Fruit fly (Drosophila melanogaster) whole organism, embryonic: ENCODE results near the gene gammaTub37C.

Experiments used
- Adf1 ChIP-seq: fragments of 200-800 bp; sonication (Bioruptor generic); IDR thresholded peaks from 2 replicates; pipeline ENCODE4 v1.3.6; 2022; ENCODE audit warnings: missing biosample characterization, missing genetic modification characterization
- CG10209 ChIP-seq: fragments of 200-800 bp; sonication (Bioruptor generic); optimal IDR thresholded peaks from 3 replicates; lab custom pipeline; 2017; ENCODE audit warnings: missing biosample characterization, mild to moderate bottlenecking, missing genetic modification characterization, missing genetic modification reagents
- CG10366 ChIP-seq: fragments of 200-800 bp; sonication (Bioruptor generic); IDR thresholded peaks from 2 replicates; pipeline ENCODE4 v1.3.6; 2022; ENCODE audit warnings: missing biosample characterization, missing genetic modification characterization
- CG10431 ChIP-seq: fragments of 200-800 bp; sonication (Bioruptor generic); optimal IDR thresholded peaks from 3 replicates; lab custom pipeline; 2018; ENCODE audit warnings: missing biosample characterization, mild to moderate bottlenecking, missing genetic modification characterization
- CG11695 ChIP-seq: fragments of 200-800 bp; sonication (Bioruptor generic); IDR thresholded peaks from 3 replicates; pipeline ENCODE4 v1.3.6; 2022; ENCODE audit warnings: missing biosample characterization, missing genetic modification characterization
- CG14710 ChIP-seq: fragments of 200-800 bp; sonication (Bioruptor generic); optimal IDR thresholded peaks from 3 replicates; lab custom pipeline; 2019; ENCODE audit warnings: missing biosample characterization, mild to moderate bottlenecking, missing genetic modification characterization, moderate library complexity
- CG15479 ChIP-seq: fragments of 200-800 bp; sonication (Bioruptor generic); optimal IDR thresholded peaks from 3 replicates; lab custom pipeline; 2019; ENCODE audit warnings: missing biosample characterization, mild to moderate bottlenecking, missing genetic modification characterization, moderate library complexity
- CG1603 ChIP-seq: fragments of 200-800 bp; sonication (Bioruptor generic); optimal IDR thresholded peaks from 2 replicates; lab custom pipeline; 2019; ENCODE audit warnings: missing biosample characterization, mild to moderate bottlenecking, missing genetic modification characterization, moderate library complexity
- CG17829 ChIP-seq: fragments of 200-800 bp; optimal IDR thresholded peaks from 2 replicates; lab custom pipeline; 2019; ENCODE audit warnings: missing biosample characterization, mild to moderate bottlenecking, missing genetic modification characterization, moderate library complexity
- CG17912 ChIP-seq: fragments of 200-800 bp; sonication (Bioruptor generic); optimal IDR thresholded peaks from 2 replicates; lab custom pipeline; 2018; ENCODE audit warnings: missing biosample characterization, mild to moderate bottlenecking, missing genetic modification characterization
- CG1792 ChIP-seq: fragments of 200-800 bp; sonication (Bioruptor generic); optimal IDR thresholded peaks from 2 replicates; lab custom pipeline; 2016; ENCODE audit warnings: missing biosample characterization, missing genetic modification characterization
- CG2120 ChIP-seq: fragments of 200-800 bp; sonication (Bioruptor generic); optimal IDR thresholded peaks from 3 replicates; lab custom pipeline; 2016; ENCODE audit warnings: missing biosample characterization, missing genetic modification characterization
- CG30403 ChIP-seq: fragments of 200-800 bp; sonication (Bioruptor generic); optimal IDR thresholded peaks from 3 replicates; lab custom pipeline; 2016; ENCODE audit warnings: missing biosample characterization, missing genetic modification characterization
- CG31441 ChIP-seq: fragments of 200-800 bp; sonication (Bioruptor generic); IDR thresholded peaks from 2 replicates; pipeline ENCODE4 v1.3.6; 2022; ENCODE audit warnings: missing biosample characterization, missing genetic modification characterization
- CG3847 ChIP-seq: fragments of 200-800 bp; sonication (Bioruptor generic); IDR thresholded peaks from 2 replicates; pipeline ENCODE4 v1.3.6; 2022; ENCODE audit warnings: missing biosample characterization, missing genetic modification characterization
- CG4282 ChIP-seq: fragments of 200-800 bp; sonication (Bioruptor generic); optimal IDR thresholded peaks from 2 replicates; lab custom pipeline; 2016; ENCODE audit warnings: missing biosample characterization, missing genetic modification characterization
- CG4730 ChIP-seq: fragments of 200-800 bp; sonication (Bioruptor generic); IDR thresholded peaks from 2 replicates; pipeline ENCODE4 v1.3.6; 2022; ENCODE audit warnings: missing biosample characterization, missing genetic modification characterization
- CG6854 ChIP-seq: fragments of 200-800 bp; sonication (Bioruptor generic); optimal IDR thresholded peaks from 3 replicates; lab custom pipeline; 2017; ENCODE audit warnings: missing biosample characterization, mild to moderate bottlenecking, missing genetic modification characterization
- CG7271 ChIP-seq: fragments of 200-800 bp; sonication (Bioruptor generic); optimal IDR thresholded peaks from 2 replicates; lab custom pipeline; 2018; ENCODE audit warnings: missing biosample characterization, mild to moderate bottlenecking, missing genetic modification characterization, moderate library complexity
- CG8388 ChIP-seq: fragments of 200-800 bp; sonication (Bioruptor generic); optimal IDR thresholded peaks from 2 replicates; lab custom pipeline; 2019; ENCODE audit warnings: missing biosample characterization, mild to moderate bottlenecking, missing genetic modification characterization, moderate library complexity
- CG8478 ChIP-seq: fragments of >200 bp; optimal IDR thresholded peaks from 2 replicates; lab custom pipeline; 2018
- CG8944 ChIP-seq: fragments of 200-800 bp; sonication (Bioruptor generic); optimal IDR thresholded peaks from 3 replicates; lab custom pipeline; 2016; ENCODE audit warnings: missing biosample characterization, missing genetic modification characterization
- CG9437 ChIP-seq: fragments of 200-800 bp; sonication (Bioruptor generic); optimal IDR thresholded peaks from 2 replicates; lab custom pipeline; 2018; ENCODE audit warnings: missing biosample characterization, mild to moderate bottlenecking, missing genetic modification characterization
- Camta ChIP-seq: fragments of 200-800 bp; sonication (Bioruptor generic); optimal IDR thresholded peaks from 2 replicates; lab custom pipeline; 2016; ENCODE audit warnings: missing biosample characterization, missing genetic modification characterization
- D19B ChIP-seq: fragments of 200-800 bp; sonication (Bioruptor generic); optimal IDR thresholded peaks from 2 replicates; lab custom pipeline; 2017; ENCODE audit warnings: missing biosample characterization, mild to moderate bottlenecking, missing genetic modification characterization
- Ets97D ChIP-seq: fragments of 200-800 bp; sonication (Bioruptor generic); optimal IDR thresholded peaks from 3 replicates; lab custom pipeline; 2016; ENCODE audit warnings: missing biosample characterization, missing genetic modification characterization
- Fer2 ChIP-seq: fragments of 200-800 bp; sonication (Bioruptor generic); optimal IDR thresholded peaks from 2 replicates; lab custom pipeline; 2018; ENCODE audit warnings: missing biosample characterization, mild to moderate bottlenecking, missing genetic modification characterization, moderate library complexity
- NFAT ChIP-seq: fragments of 200-800 bp; sonication (Bioruptor generic); IDR thresholded peaks from 2 replicates; pipeline ENCODE4 v1.3.6; 2022; ENCODE audit warnings: missing biosample characterization, missing genetic modification characterization
- Rx ChIP-seq: fragments of 200-800 bp; sonication (Bioruptor generic); IDR thresholded peaks from 2 replicates; pipeline ENCODE4 v1.3.6; 2022; ENCODE audit warnings: missing biosample characterization, missing genetic modification characterization
- Vsx1 ChIP-seq: fragments of 200-800 bp; sonication (Bioruptor generic); optimal IDR thresholded peaks from 2 replicates; lab custom pipeline; 2017; ENCODE audit warnings: missing biosample characterization, mild to moderate bottlenecking, missing genetic modification characterization, missing genetic modification reagents
- cg ChIP-seq: fragments of 200-800 bp; sonication (Bioruptor generic); optimal IDR thresholded peaks from 3 replicates; lab custom pipeline; 2019; ENCODE audit warnings: missing biosample characterization, mild to moderate bottlenecking, missing genetic modification characterization, moderate library complexity
- crol ChIP-seq: fragments of 200-800 bp; sonication (Bioruptor generic); IDR thresholded peaks from 2 replicates; pipeline ENCODE4 v1.3.6; 2022; ENCODE audit warnings: missing biosample characterization, missing genetic modification characterization
- dmrt99B ChIP-seq: fragments of 200-800 bp; sonication (Bioruptor generic); optimal IDR thresholded peaks from 2 replicates; lab custom pipeline; 2018; ENCODE audit warnings: missing biosample characterization, mild to moderate bottlenecking, missing genetic modification characterization, moderate library complexity
- en ChIP-seq: fragments of 200-800 bp; sonication (Bioruptor generic); optimal IDR thresholded peaks from 2 replicates; lab custom pipeline; 2016; ENCODE audit warnings: missing biosample characterization, missing genetic modification characterization
- ewg ChIP-seq: fragments of 200-800 bp; sonication (Bioruptor generic); optimal IDR thresholded peaks from 3 replicates; lab custom pipeline; 2017; ENCODE audit warnings: mild to moderate bottlenecking, missing biosample characterization, missing genetic modification reagents, missing genetic modification characterization
- exex ChIP-seq: fragments of 200-800 bp; sonication (Bioruptor generic); optimal IDR thresholded peaks from 4 replicates; lab custom pipeline; 2018; ENCODE audit warnings: missing biosample characterization, mild to moderate bottlenecking, missing genetic modification characterization, moderate library complexity
- fd64A ChIP-seq: fragments of 200-800 bp; sonication (Bioruptor generic); optimal IDR thresholded peaks from 3 replicates; lab custom pipeline; 2018; ENCODE audit warnings: missing biosample characterization, mild to moderate bottlenecking, missing genetic modification characterization
- gcm2 ChIP-seq: fragments of 200-800 bp; sonication (Bioruptor generic); optimal IDR thresholded peaks from 2 replicates; lab custom pipeline; 2016; ENCODE audit warnings: missing biosample characterization, missing genetic modification characterization
- gem ChIP-seq: fragments of 200-800 bp; sonication (Bioruptor generic); optimal IDR thresholded peaks from 2 replicates; lab custom pipeline; 2019; ENCODE audit warnings: missing biosample characterization, mild to moderate bottlenecking, missing genetic modification characterization, moderate library complexity
- kni ChIP-seq: fragments of 200-800 bp; sonication (Bioruptor generic); optimal IDR thresholded peaks from 3 replicates; lab custom pipeline; 2017; ENCODE audit warnings: mild to moderate bottlenecking, missing biosample characterization, missing genetic modification reagents, missing genetic modification characterization
- nerfin-1 ChIP-seq: fragments of 200-800 bp; sonication (Bioruptor generic); optimal IDR thresholded peaks from 3 replicates; lab custom pipeline; 2019; ENCODE audit warnings: missing biosample characterization, mild to moderate bottlenecking, missing genetic modification characterization, moderate library complexity
- nmo ChIP-seq: fragments of 200-800 bp; sonication (Bioruptor generic); optimal IDR thresholded peaks from 2 replicates; lab custom pipeline; 2018; ENCODE audit warnings: missing biosample characterization, mild to moderate bottlenecking, missing genetic modification characterization, moderate library complexity
- nom ChIP-seq: fragments of 200-800 bp; sonication (Bioruptor generic); optimal IDR thresholded peaks from 2 replicates; lab custom pipeline; 2017; ENCODE audit warnings: missing biosample characterization, missing genetic modification characterization, mild to moderate bottlenecking, moderate library complexity, missing genetic modification reagents
- prd ChIP-seq, 3 experiments: fragments of >200 bp in 2 of 3; fragments of 200-800 bp in 1 of 3; sonication (Bioruptor generic) in 1 of 3; optimal IDR thresholded peaks in 2 of 3; IDR thresholded peaks in 1 of 3; 2 replicates in 2 of 3; 3 replicates in 1 of 3; pipeline versions ENCODE4 v1.3.6 to Lab custom; 2017 to 2022; ENCODE audit warnings: missing biosample characterization in 1 of 3, missing genetic modification characterization in 1 of 3
- pros ChIP-seq: fragments of 200-800 bp; sonication (Bioruptor generic); optimal IDR thresholded peaks from 3 replicates; lab custom pipeline; 2019; ENCODE audit warnings: missing biosample characterization, mild to moderate bottlenecking, missing genetic modification characterization, moderate library complexity
- ro ChIP-seq: fragments of 200-800 bp; sonication (Bioruptor generic); IDR thresholded peaks from 2 replicates; pipeline ENCODE4 v1.3.6; 2022; ENCODE audit warnings: missing biosample characterization, missing genetic modification characterization
- z ChIP-seq: fragments of 200-800 bp; sonication (Bioruptor generic); IDR thresholded peaks from 3 replicates; pipeline ENCODE4 v1.3.6; 2022; ENCODE audit warnings: missing biosample characterization, missing genetic modification characterization
- zen ChIP-seq: fragments of 200-800 bp; sonication (Bioruptor generic); optimal IDR thresholded peaks from 3 replicates; lab custom pipeline; 2018; ENCODE audit warnings: missing biosample characterization, mild to moderate bottlenecking, missing genetic modification characterization, moderate library complexity
- zen2 ChIP-seq: fragments of 200-800 bp; sonication (Bioruptor generic); IDR thresholded peaks from 3 replicates; pipeline ENCODE4 v1.3.6; 2022; ENCODE audit warnings: missing biosample characterization, missing genetic modification characterization; ENCODE audit not compliant: partially characterized antibody

The gammaTub37C gene

DNA sequence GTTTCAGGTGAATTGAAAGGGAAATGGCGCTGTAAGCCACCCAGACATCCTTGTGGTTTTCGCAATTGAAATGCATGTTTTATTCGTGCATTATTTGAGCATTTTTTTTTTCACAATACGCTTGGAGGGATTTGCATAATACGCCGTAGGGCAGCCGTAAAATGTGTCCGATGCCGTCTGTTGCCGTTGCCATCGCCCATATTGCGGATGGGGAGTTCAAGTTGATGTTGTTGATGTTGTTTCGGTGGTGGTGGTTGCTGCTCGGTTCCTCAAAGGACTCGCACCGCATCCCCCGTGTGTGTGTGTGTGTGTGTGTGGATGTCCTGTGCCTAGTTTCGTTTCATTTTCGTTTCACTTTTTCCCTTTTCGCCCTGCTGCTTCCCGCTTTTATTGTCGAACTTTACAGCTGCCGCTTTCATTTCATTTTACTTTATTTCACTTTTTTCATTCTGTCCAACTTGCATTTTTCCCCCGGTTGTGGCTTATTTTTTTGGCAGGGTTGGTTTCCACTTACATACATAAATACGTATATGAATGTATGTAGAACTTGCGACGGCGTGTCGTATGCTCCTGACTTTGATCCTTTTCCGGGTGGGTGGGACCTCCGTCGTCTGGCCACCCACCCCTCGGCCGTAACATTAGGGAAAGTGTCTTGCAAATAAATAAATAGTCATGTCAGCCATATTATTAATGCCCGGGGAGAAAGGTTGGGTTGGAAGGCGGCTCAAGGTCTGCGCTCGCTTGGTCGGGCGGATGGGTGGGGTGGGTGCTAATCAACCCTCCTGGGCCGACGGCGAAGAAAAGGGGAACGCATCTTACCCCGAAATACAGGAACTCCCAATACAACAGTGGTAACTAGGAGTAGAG lies 47.8 kb downstream of the gammaTub37C start (continued):
- no peak for TF ChIP-seq Fer2 (tag; lab: Kevin White, UChicago)
- TF ChIP-seq zen2 = 0 out of 3 replicates have a peak, but pooled peaks have one; percentile 17
- no peak for TF ChIP-seq CG10431 (GFP tag; lab: Kevin White, UChicago)
- no peak for TF ChIP-seq exex (tag; lab: Kevin White, UChicago)
- TF ChIP-seq nmo (GFP tag; lab: Kevin White, UChicago) = no peak
- TF ChIP-seq NFAT (GFP tag; lab: Robert Waterston, UW) = no peak
- TF ChIP-seq CG4730 (GFP tag; lab: Robert Waterston, UW) = no peak
- TF ChIP-seq CG8944 (GFP tag; lab: Kevin White, UChicago) = no peak
- no peak for TF ChIP-seq CG2120 (GFP tag; lab: Kevin White, UChicago)
- TF ChIP-seq CG15479 (GFP tag; lab: Kevin White, UChicago) = no peak
- TF ChIP-seq Ets97D (GFP tag; lab: Kevin White, UChicago) = no peak
- no peak for TF ChIP-seq ro
- no peak for TF ChIP-seq CG9437 (GFP tag; lab: Kevin White, UChicago)
- peak; percentile 20 for TF ChIP-seq kni
- no peak for TF ChIP-seq CG1792 (GFP tag; lab: Kevin White, UChicago)
- no peak for TF ChIP-seq Adf1 (GFP tag; lab: Robert Waterston, UW)
- TF ChIP-seq ewg = no peak
- TF ChIP-seq crol (GFP tag; lab: Robert Waterston, UW) = 0 out of 2 replicates have a peak, but pooled peaks have one; percentile 32
- TF ChIP-seq CG4282 (GFP tag; lab: Kevin White, UChicago) = no peak
- TF ChIP-seq pros = peak; percentile 98
- TF ChIP-seq CG11695 (GFP tag; lab: Robert Waterston, UW) = 0 out of 3 replicates have a peak, but pooled peaks have one; percentile 11
- TF ChIP-seq gcm2 (GFP tag; lab: Kevin White, UChicago) = no peak
- TF ChIP-seq nom (GFP tag; lab: Kevin White, UChicago) = peak; percentile 20
- TF ChIP-seq D19B (GFP tag; lab: Kevin White, UChicago) = no peak
- no peak for TF ChIP-seq CG17912 (GFP tag; lab: Kevin White, UChicago)
- TF ChIP-seq CG3847 (GFP tag; lab: Robert Waterston, UW) = no peak
- 0 out of 2 replicates have a peak, but pooled peaks have one; percentile 23 for TF ChIP-seq Rx (GFP tag; lab: Robert Waterston, UW)
- TF ChIP-seq CG6854 (GFP tag; lab: Kevin White, UChicago) = no peak
- peak; percentile 16 for TF ChIP-seq nerfin-1 (tag; lab: Kevin White, UChicago)
- no peak for TF ChIP-seq en (GFP tag; lab: Kevin White, UChicago)
- TF ChIP-seq cg = peak; percentile 40
- no peak for TF ChIP-seq CG8478 (lab: Kevin White, UChicago)
- no peak for TF ChIP-seq fd64A
- TF ChIP-seq z (GFP tag; lab: Robert Waterston, UW) = no peak
- no peak for TF ChIP-seq CG31441 (GFP tag; lab: Robert Waterston, UW)
- no peak for TF ChIP-seq CG10366

DNA sequence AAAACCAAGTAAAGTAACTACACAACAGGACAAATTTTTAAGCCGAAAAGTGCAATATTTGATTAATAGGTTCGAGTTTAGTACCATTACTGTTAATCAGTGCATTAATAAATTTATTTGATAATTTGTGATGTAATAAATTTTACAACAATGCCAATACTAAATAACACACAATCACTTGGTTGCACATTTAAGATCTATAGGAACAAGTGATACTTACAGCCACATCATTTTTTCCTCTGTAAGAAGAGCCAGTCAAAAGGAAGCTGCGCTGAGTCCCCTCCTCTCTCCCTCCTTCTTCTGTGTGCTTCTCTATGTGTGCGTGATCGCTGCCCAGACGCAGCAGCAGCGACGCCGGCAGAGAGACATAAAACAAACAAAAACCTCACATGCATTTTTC lies 48.8 kb downstream of the gammaTub37C start:
- peak; percentile 45 for TF ChIP-seq zen (tag; lab: Kevin White, UChicago)
- TF ChIP-seq Camta (GFP tag; lab: Kevin White, UChicago) = peak; percentile 8
- peak; percentile 4 for TF ChIP-seq Vsx1
- peak; percentile 57 for TF ChIP-seq CG14710 (tag; lab: Kevin White, UChicago)
- TF ChIP-seq nerfin-1 (tag; lab: Kevin White, UChicago) = no peak
- TF ChIP-seq CG8388 (GFP tag; lab: Kevin White, UChicago) = peak; percentile 58
- TF ChIP-seq gem (tag; lab: Kevin White, UChicago) = peak; percentile 66
- no peak for TF ChIP-seq CG7271
- peak; percentile 37 for TF ChIP-seq CG1603 (tag; lab: Kevin White, UChicago)
- peak; percentile 22 for TF ChIP-seq dmrt99B (tag; lab: Kevin White, UChicago)
- peak; percentile 2 for TF ChIP-seq CG30403
- peak; percentile 33 for TF ChIP-seq CG10209
- no peak for TF ChIP-seq prd (optimal IDR thresholded peaks at IDR 0.05; lab: Kevin White, UChicago)
- TF ChIP-seq prd (GFP tag; IDR thresholded peaks at IDR 0.05; lab: Robert Waterston, UW) = peak; percentile 46; the same call in 2 of the 3 replicates
- peak; percentile 60 for TF ChIP-seq CG17829 (tag; lab: Kevin White, UChicago)
